Fruit fly (Drosophila melanogaster): ENCODE results near the gene Mgat2.

Mgat2 gene

DNA sequence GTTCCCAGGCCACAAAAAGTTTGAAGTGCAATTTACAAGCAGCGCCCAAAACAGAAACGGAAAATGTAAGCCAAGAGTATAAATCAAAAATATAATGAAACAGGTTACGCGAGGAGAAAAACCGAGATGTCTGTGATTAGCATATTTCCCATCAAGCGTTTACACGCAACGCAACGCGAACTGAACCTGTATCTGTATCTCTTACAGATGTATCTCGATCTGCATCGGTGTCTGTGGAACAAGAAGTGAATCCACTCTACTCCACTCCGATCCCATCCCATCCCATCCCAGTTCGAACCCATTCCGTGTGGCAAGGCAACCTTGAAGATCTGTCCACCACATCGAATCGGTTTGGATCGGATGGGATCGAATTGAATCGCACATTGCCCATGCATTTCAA lies 38.1 kb downstream of the Mgat2 start (continued):
- TF ChIP-seq CG15011 (GFP tag; optimal IDR thresholded peaks at IDR 0.05) (no peak), sc (optimal IDR thresholded peaks at IDR 0.05) (no peak), sc (GFP tag; optimal IDR thresholded peaks at IDR 0.05) (no peak), repo (GFP tag; optimal IDR thresholded peaks at IDR 0.05) (no peak), az2 (GFP tag; optimal IDR thresholded peaks at IDR 0.05) (no peak), sqz (GFP tag; optimal IDR thresholded peaks at IDR 0.05) (no peak), CG32767 (GFP tag; IDR thresholded peaks at IDR 0.05) (no peak), zfh1 (GFP tag; IDR thresholded peaks at IDR 0.05) (no peak), CG1529 (GFP tag; optimal IDR thresholded peaks at IDR 0.05) (no peak), wek (GFP tag; optimal IDR thresholded peaks at IDR 0.05) (no peak), dmrt11E (tag; optimal IDR thresholded peaks at IDR 0.05) (no peak), Poxn (GFP tag; IDR thresholded peaks at IDR 0.05) (no peak), CrebB (tag; optimal IDR thresholded peaks at IDR 0.05) (no peak), CG34422 (GFP tag; IDR thresholded peaks at IDR 0.05) (no peak), abd-A (tag; optimal IDR thresholded peaks at IDR 0.05) (peak; percentile 59), CG4424 (GFP tag; optimal IDR thresholded peaks at IDR 0.05) (no peak), CG33213 (GFP tag; optimal IDR thresholded peaks at IDR 0.05) (no peak), slbo (GFP tag; IDR thresholded peaks at IDR 0.05) (0 out of 2 replicates have a peak, but pooled peaks have one; percentile 2), mirr (GFP tag; optimal IDR thresholded peaks at IDR 0.05) (no peak), unc-4 (GFP tag; IDR thresholded peaks at IDR 0.05; ENCODE audit: partially characterized antibody) (no peak), CG11085 (GFP tag; IDR thresholded peaks at IDR 0.05) (no peak), al (GFP tag; IDR thresholded peaks at IDR 0.05) (no peak), caup (GFP tag; optimal IDR thresholded peaks at IDR 0.05; ENCODE audit: severe bottlenecking) (no peak), Pdp1 (GFP tag; optimal IDR thresholded peaks at IDR 0.05) (no peak), CG15269 (tag; optimal IDR thresholded peaks at IDR 0.05) (peak; percentile 51), gem (tag; optimal IDR thresholded peaks at IDR 0.05) (no peak), oc (tag; optimal IDR thresholded peaks at IDR 0.05) (peak; percentile 7), lola (GFP tag; optimal IDR thresholded peaks at IDR 0.05) (no peak)

DNA sequence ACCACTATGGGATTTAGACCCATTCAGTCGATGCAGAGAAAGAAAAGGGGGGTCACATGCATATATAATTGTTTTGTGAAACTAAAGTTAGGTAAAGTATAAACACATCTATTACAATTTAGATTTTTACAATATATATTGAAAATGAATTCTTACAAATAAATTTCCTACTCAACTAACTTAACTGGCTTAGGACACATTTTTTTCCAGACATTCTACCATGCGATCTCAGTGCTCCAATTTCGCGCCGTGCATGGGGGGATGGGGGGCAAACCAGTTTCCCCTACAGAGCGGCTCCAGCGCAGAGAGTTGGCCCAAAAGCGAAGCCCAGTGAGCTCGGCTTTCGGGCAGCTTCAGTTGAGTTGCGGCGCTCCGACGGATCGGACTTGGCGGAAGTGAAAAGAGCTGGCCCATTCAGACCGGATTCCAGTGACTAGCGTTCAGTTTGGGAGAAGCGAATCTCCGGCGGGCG lies 38.9 kb downstream of the Mgat2 start, which contains the start of gene CG7896:
Gene CG7896 (plus strand): TSS at position 354 of the 472 bp plus-strand sequence.
- TF ChIP-seq Myb (GFP tag; optimal IDR thresholded peaks at IDR 0.05) (no peak), CG17385 (GFP tag; optimal IDR thresholded peaks at IDR 0.05) (peak; percentile 66), CG42726 (GFP tag; IDR thresholded peaks at IDR 0.05; ENCODE audit: partially characterized antibody) (no peak), phol (tag; optimal IDR thresholded peaks at IDR 0.05) (peak; percentile 63), zfh2 (GFP tag; optimal IDR thresholded peaks at IDR 0.05) (peak; percentile 28), unpg (GFP tag; optimal IDR thresholded peaks at IDR 0.05) (peak; percentile 58), Opbp (GFP tag; IDR thresholded peaks at IDR 0.05; ENCODE audit: partially characterized antibody) (no peak; the same call in 2 of the 3 replicates), fu2 (GFP tag; optimal IDR thresholded peaks at IDR 0.05) (no peak), CG3407 (GFP tag; optimal IDR thresholded peaks at IDR 0.05) (peak; percentile 37), HLHmδ (GFP tag; optimal IDR thresholded peaks at IDR 0.05) (no peak), Lim3 (GFP tag; IDR thresholded peaks at IDR 0.05) (0 out of 2 replicates have a peak, but pooled peaks have one; percentile 38), Rx (GFP tag; IDR thresholded peaks at IDR 0.05) (peak; percentile 54; the same call in 1 of the 2 replicates), CG6272 (GFP tag; IDR thresholded peaks at IDR 0.05) (peak; percentile 76), Oli (tag; optimal IDR thresholded peaks at IDR 0.05) (peak; percentile 71), Side (GFP tag; optimal IDR thresholded peaks at IDR 0.05) (no peak), knrl (GFP tag; IDR thresholded peaks at IDR 0.05; ENCODE audit: partially characterized antibody) (no peak), zen2 (GFP tag; IDR thresholded peaks at IDR 0.05; ENCODE audit: partially characterized antibody) (no peak), Dll (GFP tag; IDR thresholded peaks at IDR 0.05; ENCODE audit: partially characterized antibody) (no peak), CG9817 (tag; optimal IDR thresholded peaks at IDR 0.05) (peak; percentile 50), exex (tag; optimal IDR thresholded peaks at IDR 0.05) (peak; percentile 13), CG10267 (tag; optimal IDR thresholded peaks at IDR 0.05) (peak; percentile 55), CG7556 (GFP tag; optimal IDR thresholded peaks at IDR 0.05) (peak; percentile 73), CG10462 (GFP tag; optimal IDR thresholded peaks at IDR 0.05) (peak; percentile 15), wek (GFP tag; optimal IDR thresholded peaks at IDR 0.05) (no peak)

Data from whole organism, embryonic.